Fruit fly (Drosophila melanogaster) whole organism, embryonic: ENCODE results near the gene Vm26Ac.

Source experiments
- B-H1 ChIP-seq: fragments of 200-800 bp; sonication (Bioruptor generic); IDR thresholded peaks from 3 replicates; pipeline ENCODE4 v1.3.6; 2022; ENCODE audit warnings: missing biosample characterization, missing genetic modification characterization
- C15 ChIP-seq: fragments of 200-800 bp; sonication (Bioruptor generic); IDR thresholded peaks from 3 replicates; pipeline ENCODE4 v1.3.6; 2022; ENCODE audit warnings: missing biosample characterization, missing genetic modification characterization
- CG1024 ChIP-seq: fragments of 200-800 bp; sonication (Bioruptor generic); IDR thresholded peaks from 2 replicates; pipeline ENCODE4 v1.3.6; 2022; ENCODE audit warnings: missing biosample characterization, missing genetic modification characterization
- CG11093 ChIP-seq: fragments of 200-800 bp; sonication (Bioruptor generic); IDR thresholded peaks from 3 replicates; pipeline ENCODE4 v1.3.6; 2022; ENCODE audit warnings: missing biosample characterization, missing genetic modification characterization
- CG12659 ChIP-seq: fragments of 200-800 bp; sonication (Bioruptor generic); optimal IDR thresholded peaks from 3 replicates; lab custom pipeline; 2017; ENCODE audit warnings: mild to moderate bottlenecking, missing biosample characterization, missing genetic modification reagents, missing genetic modification characterization
- CG13287 ChIP-seq: fragments of 200-800 bp; sonication (Bioruptor generic); IDR thresholded peaks from 2 replicates; pipeline ENCODE4 v1.3.6; 2022; ENCODE audit warnings: missing biosample characterization, missing genetic modification characterization; ENCODE audit not compliant: partially characterized antibody
- CG13296 ChIP-seq: fragments of 200-800 bp; sonication (Bioruptor generic); optimal IDR thresholded peaks from 3 replicates; lab custom pipeline; 2018; ENCODE audit warnings: missing biosample characterization, mild to moderate bottlenecking, missing genetic modification characterization
- CG14050 ChIP-seq: fragments of 200-800 bp; sonication (Bioruptor generic); IDR thresholded peaks from 3 replicates; pipeline ENCODE4 v1.3.6; 2022; ENCODE audit warnings: missing biosample characterization, missing genetic modification characterization
- CG15269 ChIP-seq: fragments of 200-800 bp; sonication (Bioruptor generic); optimal IDR thresholded peaks from 2 replicates; lab custom pipeline; 2018; ENCODE audit warnings: missing biosample characterization, mild to moderate bottlenecking, missing genetic modification characterization, moderate library complexity
- CG17186 ChIP-seq: fragments of 200-800 bp; sonication (Bioruptor generic); optimal IDR thresholded peaks from 3 replicates; lab custom pipeline; 2017; ENCODE audit warnings: missing biosample characterization, missing genetic modification reagents, missing genetic modification characterization
- CG17568 ChIP-seq: fragments of 200-800 bp; sonication (Bioruptor generic); optimal IDR thresholded peaks from 2 replicates; lab custom pipeline; 2018; ENCODE audit warnings: missing biosample characterization, mild to moderate bottlenecking, missing genetic modification characterization, moderate library complexity
- CG17612 ChIP-seq: fragments of 200-800 bp; sonication (Bioruptor generic); IDR thresholded peaks from 2 replicates; pipeline ENCODE4 v1.3.6; 2022; ENCODE audit warnings: missing biosample characterization, missing genetic modification characterization
- CG18476 ChIP-seq: fragments of 200-800 bp; sonication (Bioruptor generic); optimal IDR thresholded peaks from 2 replicates; lab custom pipeline; 2016; ENCODE audit warnings: missing biosample characterization, mild to moderate bottlenecking, missing genetic modification characterization
- CG30431 ChIP-seq: fragments of 200-800 bp; sonication (Bioruptor generic); optimal IDR thresholded peaks from 2 replicates; lab custom pipeline; 2017; ENCODE audit warnings: missing biosample characterization, missing genetic modification characterization
- CG31441 ChIP-seq: fragments of 200-800 bp; sonication (Bioruptor generic); IDR thresholded peaks from 2 replicates; pipeline ENCODE4 v1.3.6; 2022; ENCODE audit warnings: missing biosample characterization, missing genetic modification characterization
- CG3407 ChIP-seq: fragments of 200-800 bp; sonication (Bioruptor generic); optimal IDR thresholded peaks from 2 replicates; lab custom pipeline; 2018; ENCODE audit warnings: missing biosample characterization, mild to moderate bottlenecking, missing genetic modification characterization
- CG7745 ChIP-seq: fragments of 200-800 bp; sonication (Bioruptor generic); optimal IDR thresholded peaks from 2 replicates; lab custom pipeline; 2018; ENCODE audit warnings: missing biosample characterization, mild to moderate bottlenecking, missing genetic modification characterization, moderate library complexity
- CG7928 ChIP-seq: fragments of 200-800 bp; sonication (Bioruptor generic); optimal IDR thresholded peaks from 2 replicates; lab custom pipeline; 2017; ENCODE audit warnings: missing biosample characterization, mild to moderate bottlenecking, missing genetic modification characterization
- CG8944 ChIP-seq: fragments of 200-800 bp; sonication (Bioruptor generic); optimal IDR thresholded peaks from 3 replicates; lab custom pipeline; 2016; ENCODE audit warnings: missing biosample characterization, missing genetic modification characterization
- CG9609 ChIP-seq: fragments of 200-800 bp; sonication (Bioruptor generic); optimal IDR thresholded peaks from 3 replicates; lab custom pipeline; 2016; ENCODE audit warnings: missing biosample characterization, missing genetic modification characterization
- CG9797 ChIP-seq: fragments of 200-800 bp; sonication (Bioruptor generic); optimal IDR thresholded peaks from 3 replicates; lab custom pipeline; 2018; ENCODE audit warnings: missing biosample characterization, mild to moderate bottlenecking, missing genetic modification characterization
- D19A ChIP-seq: fragments of 200-800 bp; optimal IDR thresholded peaks from 3 replicates; lab custom pipeline; 2019; ENCODE audit warnings: missing biosample characterization, mild to moderate bottlenecking, missing genetic modification characterization, moderate library complexity
- Dad ChIP-seq: fragments of 200-800 bp; sonication (Bioruptor generic); optimal IDR thresholded peaks from 3 replicates; lab custom pipeline; 2016; ENCODE audit warnings: missing biosample characterization, missing genetic modification characterization
- Doc2 ChIP-seq: fragments of 200-800 bp; sonication (Bioruptor generic); IDR thresholded peaks from 2 replicates; pipeline ENCODE4 v1.3.6; 2022; ENCODE audit warnings: missing biosample characterization, missing genetic modification characterization
- Hand ChIP-seq: fragments of 200-800 bp; sonication (Bioruptor generic); optimal IDR thresholded peaks from 2 replicates; lab custom pipeline; 2017; ENCODE audit warnings: mild to moderate bottlenecking, missing biosample characterization, missing genetic modification reagents, missing genetic modification characterization
- Hmx ChIP-seq: fragments of 200-800 bp; sonication (Bioruptor generic); optimal IDR thresholded peaks from 2 replicates; lab custom pipeline; 2016; ENCODE audit warnings: missing biosample characterization, missing genetic modification characterization
- Hr3 ChIP-seq: fragments of 200-800 bp; sonication (Bioruptor generic); optimal IDR thresholded peaks from 3 replicates; lab custom pipeline; 2016; ENCODE audit warnings: missing biosample characterization, missing genetic modification characterization
- Lhr ChIP-seq: fragments of 200-800 bp; sonication (Bioruptor generic); optimal IDR thresholded peaks from 3 replicates; lab custom pipeline; 2017; ENCODE audit warnings: mild to moderate bottlenecking, missing biosample characterization, missing genetic modification reagents, missing genetic modification characterization
- MBD-R2 ChIP-seq: fragments of 200-800 bp; sonication (Bioruptor generic); IDR thresholded peaks from 2 replicates; pipeline ENCODE4 v1.3.6; 2022; ENCODE audit warnings: missing biosample characterization, missing genetic modification characterization
- Sry-δ ChIP-seq: fragments of 200-800 bp; sonication (Bioruptor generic); optimal IDR thresholded peaks from 2 replicates; lab custom pipeline; 2016; ENCODE audit warnings: missing biosample characterization, missing genetic modification characterization
- Xbp1 ChIP-seq: fragments of 200-800 bp; sonication (Bioruptor generic); optimal IDR thresholded peaks from 3 replicates; lab custom pipeline; 2016; ENCODE audit warnings: missing biosample characterization, mild to moderate bottlenecking, missing genetic modification characterization
- Xrp1 ChIP-seq: fragments of 200-800 bp; sonication (Bioruptor generic); IDR thresholded peaks from 2 replicates; pipeline ENCODE4 v1.3.6; 2022; ENCODE audit warnings: missing biosample characterization, missing genetic modification characterization
- aop ChIP-seq: fragments of 200-800 bp; sonication (Bioruptor generic); IDR thresholded peaks from 2 replicates; pipeline ENCODE4 v1.3.6; 2022; ENCODE audit warnings: missing biosample characterization, missing genetic modification characterization
- dmrt11E ChIP-seq: fragments of 200-800 bp; sonication (Bioruptor generic); optimal IDR thresholded peaks from 3 replicates; lab custom pipeline; 2018; ENCODE audit warnings: missing biosample characterization, mild to moderate bottlenecking, missing genetic modification characterization, moderate library complexity
- eve ChIP-seq, 2 experiments: fragments of >200 bp; optimal IDR thresholded peaks; 2 replicates each; lab custom pipeline; 2017; ENCODE audit warnings: missing biosample characterization in 2 of 2, missing genetic modification characterization in 2 of 2
- fd64A ChIP-seq: fragments of 200-800 bp; sonication (Bioruptor generic); optimal IDR thresholded peaks from 3 replicates; lab custom pipeline; 2018; ENCODE audit warnings: missing biosample characterization, mild to moderate bottlenecking, missing genetic modification characterization
- fd96Cb ChIP-seq: fragments of 200-800 bp; sonication (Bioruptor generic); optimal IDR thresholded peaks from 2 replicates; lab custom pipeline; 2018; ENCODE audit warnings: missing biosample characterization, mild to moderate bottlenecking, missing genetic modification characterization, moderate library complexity
- gem ChIP-seq: fragments of 200-800 bp; sonication (Bioruptor generic); optimal IDR thresholded peaks from 2 replicates; lab custom pipeline; 2019; ENCODE audit warnings: missing biosample characterization, mild to moderate bottlenecking, missing genetic modification characterization, moderate library complexity
- ham ChIP-seq: fragments of 200-800 bp; sonication (Bioruptor generic); IDR thresholded peaks from 2 replicates; pipeline ENCODE4 v1.3.6; 2022; ENCODE audit warnings: missing biosample characterization, missing genetic modification characterization
- knrl ChIP-seq: fragments of 200-800 bp; sonication (Bioruptor generic); IDR thresholded peaks from 3 replicates; pipeline ENCODE4 v1.3.6; 2022; ENCODE audit warnings: missing biosample characterization, missing genetic modification characterization; ENCODE audit not compliant: partially characterized antibody
- lilli ChIP-seq: fragments of 200-800 bp; sonication (Bioruptor generic); optimal IDR thresholded peaks from 3 replicates; lab custom pipeline; 2016; ENCODE audit warnings: missing biosample characterization, missing genetic modification characterization
- maf-S ChIP-seq: fragments of 200-800 bp; sonication (Bioruptor generic); optimal IDR thresholded peaks from 2 replicates; lab custom pipeline; 2016; ENCODE audit warnings: missing biosample characterization, missing genetic modification characterization
- ranshi ChIP-seq: fragments of 200-800 bp; sonication (Bioruptor generic); IDR thresholded peaks from 2 replicates; pipeline ENCODE4 v1.3.6; 2022; ENCODE audit warnings: missing biosample characterization, missing genetic modification characterization
- sisA ChIP-seq: fragments of 200-800 bp; sonication (Bioruptor generic); IDR thresholded peaks from 2 replicates; pipeline ENCODE4 v1.3.6; 2022; ENCODE audit warnings: missing biosample characterization, missing genetic modification characterization
- sna ChIP-seq: fragments of 200-800 bp; sonication (Bioruptor generic); IDR thresholded peaks from 2 replicates; pipeline ENCODE4 v1.3.6; 2022; ENCODE audit warnings: missing biosample characterization, missing genetic modification characterization; ENCODE audit not compliant: partially characterized antibody
- sqz ChIP-seq: fragments of 200-800 bp; sonication (Bioruptor generic); optimal IDR thresholded peaks from 3 replicates; lab custom pipeline; 2018; ENCODE audit warnings: missing biosample characterization, mild to moderate bottlenecking, missing genetic modification characterization
- tgo ChIP-seq: fragments of 200-800 bp; sonication (Bioruptor generic); IDR thresholded peaks from 3 replicates; pipeline ENCODE4 v1.3.6; 2022; ENCODE audit warnings: missing biosample characterization, missing genetic modification characterization
- vfl ChIP-seq: fragments of 200-800 bp; sonication (Bioruptor generic); optimal IDR thresholded peaks from 2 replicates; lab custom pipeline; 2016; ENCODE audit warnings: missing biosample characterization, missing genetic modification characterization
- zfh2 ChIP-seq: fragments of 200-800 bp; sonication (Bioruptor generic); optimal IDR thresholded peaks from 2 replicates; lab custom pipeline; 2016; ENCODE audit warnings: missing biosample characterization, missing genetic modification characterization

Vm26Ac gene

dm6 chr2L:5943229-5944078 lies 15.0 kb downstream of the Vm26Ac start, which contains the start of the genes Sfp26Ad and Gpdh1 (continued):
- peak; percentile 77 for TF ChIP-seq CG17186
- TF ChIP-seq sisA: peak; percentile 65
- peak; percentile 36 for TF ChIP-seq sqz (GFP tag; lab: Kevin White, UChicago)
- TF ChIP-seq fd96Cb (tag; lab: Kevin White, UChicago): peak; percentile 46
- peak; percentile 76 for TF ChIP-seq zfh2 (GFP tag; lab: Kevin White, UChicago)
- TF ChIP-seq maf-S: peak; percentile 80
- TF ChIP-seq fd64A (GFP tag; lab: Kevin White, UChicago): peak; percentile 12
- TF ChIP-seq Hmx (GFP tag; lab: Kevin White, UChicago): peak; percentile 6
- TF ChIP-seq Lhr: peak; percentile 55
- peak; percentile 54 for TF ChIP-seq CG9797 (GFP tag; lab: Kevin White, UChicago)
- peak; percentile 81 for TF ChIP-seq vfl (GFP tag; lab: Kevin White, UChicago)
- TF ChIP-seq Hand (GFP tag; lab: Kevin White, UChicago): peak; percentile 62
- peak; percentile 58 for TF ChIP-seq CG15269 (tag; lab: Kevin White, UChicago)
- peak; percentile 10; the same call in 1 of the 2 replicates for TF ChIP-seq ham (GFP tag; lab: Robert Waterston, UW)
- no peak for TF ChIP-seq C15
- TF ChIP-seq CG14050 (GFP tag; lab: Robert Waterston, UW): peak; percentile 33; the same call in 2 of the 3 replicates
- TF ChIP-seq D19A (tag; lab: Kevin White, UChicago): peak; percentile 25
- TF ChIP-seq Hr3 (GFP tag; lab: Kevin White, UChicago): peak; percentile 70
- peak; percentile 61 for TF ChIP-seq CG8944 (GFP tag; lab: Kevin White, UChicago)
- no peak for TF ChIP-seq aop (GFP tag; lab: Robert Waterston, UW)
- TF ChIP-seq CG12659 (GFP tag; lab: Kevin White, UChicago): peak; percentile 84
- TF ChIP-seq knrl (GFP tag; lab: Robert Waterston, UW): peak; percentile 50; the same call in 1 of the 3 replicates
- peak; percentile 48 for TF ChIP-seq CG30431 (GFP tag; lab: Kevin White, UChicago)
- TF ChIP-seq Dad (GFP tag; lab: Kevin White, UChicago): peak; percentile 79
- peak; percentile 44; the same call in 2 of the 3 replicates for TF ChIP-seq tgo (GFP tag; lab: Robert Waterston, UW)
- peak; percentile 41 for TF ChIP-seq CG18476 (GFP tag; lab: Kevin White, UChicago)
- peak; percentile 74 for TF ChIP-seq Xrp1 (GFP tag; lab: Robert Waterston, UW)
- peak; percentile 50 for TF ChIP-seq CG31441 (GFP tag; lab: Robert Waterston, UW)
- peak; percentile 68 for TF ChIP-seq Sry-δ (GFP tag; lab: Kevin White, UChicago)
- peak; percentile 74 for TF ChIP-seq CG17568 (GFP tag; lab: Kevin White, UChicago)
- TF ChIP-seq CG7745 (tag; lab: Kevin White, UChicago): peak; percentile 8
- TF ChIP-seq B-H1: no peak
- TF ChIP-seq ranshi: peak; percentile 40; the same call in 1 of the 2 replicates
- TF ChIP-seq dmrt11E: peak; percentile 38
- peak; percentile 99 for TF ChIP-seq CG7928
- peak; percentile 67 for TF ChIP-seq CG13287 (GFP tag; lab: Robert Waterston, UW)
- no peak for TF ChIP-seq eve (GFP tag; optimal IDR thresholded peaks at IDR 0.05; lab: Kevin White, UChicago)
- TF ChIP-seq CG9609: peak; percentile 64
- TF ChIP-seq gem (tag; lab: Kevin White, UChicago): peak; percentile 79
- peak; percentile 87 for TF ChIP-seq lilli (GFP tag; lab: Kevin White, UChicago)
- TF ChIP-seq CG3407 (GFP tag; lab: Kevin White, UChicago): peak; percentile 67
- TF ChIP-seq MBD-R2 (GFP tag; lab: Robert Waterston, UW): peak; percentile 75
- TF ChIP-seq CG17612 (GFP tag; lab: Robert Waterston, UW): no peak
- TF ChIP-seq Xbp1 (GFP tag; lab: Kevin White, UChicago): peak; percentile 86
- no peak for TF ChIP-seq CG11093 (GFP tag; lab: Robert Waterston, UW)
- peak; percentile 53; the same call in 1 of the 2 replicates for TF ChIP-seq CG1024
- no peak for TF ChIP-seq Doc2 (GFP tag; lab: Robert Waterston, UW)
- TF ChIP-seq sna (GFP tag; lab: Robert Waterston, UW): peak; percentile 47
- TF ChIP-seq CG13296: peak; percentile 69
